Fruit fly (Drosophila melanogaster): ENCODE measurements around the gene CG14325.

CG14325 gene

DNA sequence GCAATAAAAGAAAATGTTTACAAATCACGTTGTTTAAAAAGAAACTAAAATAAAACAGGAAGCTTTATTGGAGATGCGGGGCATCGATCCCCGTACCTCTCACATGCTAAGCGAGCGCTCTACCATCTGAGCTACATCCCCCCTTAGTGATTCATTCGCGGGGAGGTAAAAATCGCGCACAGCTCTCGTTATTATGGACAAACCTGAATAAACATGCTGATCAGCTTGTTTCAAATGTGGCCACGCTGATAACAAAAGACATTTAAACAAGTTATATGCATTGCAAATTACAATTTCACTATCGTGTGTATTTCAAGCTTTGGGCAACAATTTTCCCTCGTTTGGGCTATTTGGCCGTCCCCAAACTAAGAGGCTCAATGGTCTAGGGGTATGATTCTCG lies 18.3 kb downstream of the CG14325 start (continued):
- no peak for TF ChIP-seq CG5180 (GFP tag; optimal IDR thresholded peaks at IDR 0.05)
- TF ChIP-seq Lim3 (GFP tag; IDR thresholded peaks at IDR 0.05): no peak
- TF ChIP-seq CG10321 (GFP tag; IDR thresholded peaks at IDR 0.05): no peak
- no peak for TF ChIP-seq sqz (GFP tag; optimal IDR thresholded peaks at IDR 0.05)
- TF ChIP-seq CG12219 (GFP tag; optimal IDR thresholded peaks at IDR 0.05): no peak
- TF ChIP-seq Lpt (GFP tag; optimal IDR thresholded peaks at IDR 0.05): no peak
- no peak for TF ChIP-seq sens-2 (GFP tag; IDR thresholded peaks at IDR 0.05)
- no peak for TF ChIP-seq tx (GFP tag; optimal IDR thresholded peaks at IDR 0.05)
- peak; percentile 2 for TF ChIP-seq CG6854 (GFP tag; optimal IDR thresholded peaks at IDR 0.05)
- no peak for TF ChIP-seq Bteb2 (GFP tag; optimal IDR thresholded peaks at IDR 0.05)
- no peak for TF ChIP-seq Fer3 (tag; optimal IDR thresholded peaks at IDR 0.05)
- no peak for TF ChIP-seq CG10543 (GFP tag; optimal IDR thresholded peaks at IDR 0.05)
- peak; percentile 58; the same call in 2 of the 3 replicates for TF ChIP-seq vnd (GFP tag; IDR thresholded peaks at IDR 0.05; ENCODE audit: partially characterized antibody)
- TF ChIP-seq CG12769 (tag; optimal IDR thresholded peaks at IDR 0.05): peak; percentile 40
- TF ChIP-seq CG18262 (tag; optimal IDR thresholded peaks at IDR 0.05): no peak
- no peak for TF ChIP-seq CG7357 (GFP tag; IDR thresholded peaks at IDR 0.05)
- TF ChIP-seq ind (GFP tag; optimal IDR thresholded peaks at IDR 0.05): no peak
- TF ChIP-seq unc-4 (GFP tag; IDR thresholded peaks at IDR 0.05; ENCODE audit: partially characterized antibody): no peak
- TF ChIP-seq sc (optimal IDR thresholded peaks at IDR 0.05): no peak
- no peak for TF ChIP-seq sc (GFP tag; optimal IDR thresholded peaks at IDR 0.05)
- TF ChIP-seq CG3163 (GFP tag; optimal IDR thresholded peaks at IDR 0.05): no peak
- TF ChIP-seq Lhr (GFP tag; optimal IDR thresholded peaks at IDR 0.05): no peak
- TF ChIP-seq en (GFP tag; optimal IDR thresholded peaks at IDR 0.05): no peak
- TF ChIP-seq sens (GFP tag): peak; percentile 79
- no peak for TF ChIP-seq lilli (GFP tag; optimal IDR thresholded peaks at IDR 0.05)
- no peak for TF ChIP-seq CG13296 (GFP tag; optimal IDR thresholded peaks at IDR 0.05)
- no peak for TF ChIP-seq gem (tag; optimal IDR thresholded peaks at IDR 0.05)
- TF ChIP-seq gcm (GFP tag; optimal IDR thresholded peaks at IDR 0.05): no peak
- TF ChIP-seq CTCF (GFP tag; optimal IDR thresholded peaks at IDR 0.05): no peak
- no peak for TF ChIP-seq CG10654 (GFP tag; optimal IDR thresholded peaks at IDR 0.05)
- no peak for TF ChIP-seq CG8359 (GFP tag; optimal IDR thresholded peaks at IDR 0.05; ENCODE audit: borderline replicate concordance)
- no peak for TF ChIP-seq CG10267 (tag; optimal IDR thresholded peaks at IDR 0.05)
- no peak for TF ChIP-seq Fer2 (tag; optimal IDR thresholded peaks at IDR 0.05)
- TF ChIP-seq Deaf1 (tag; optimal IDR thresholded peaks at IDR 0.05): no peak
- TF ChIP-seq corto (GFP tag; optimal IDR thresholded peaks at IDR 0.05): no peak
- TF ChIP-seq PHDP (tag; optimal IDR thresholded peaks at IDR 0.05): no peak
- peak; percentile 36 for TF ChIP-seq abd-A (tag; optimal IDR thresholded peaks at IDR 0.05)
- no peak for TF ChIP-seq usp (GFP tag; optimal IDR thresholded peaks at IDR 0.05)
- no peak for TF ChIP-seq Side (GFP tag; optimal IDR thresholded peaks at IDR 0.05)
- TF ChIP-seq toy (GFP tag; IDR thresholded peaks at IDR 0.05): no peak
- no peak for TF ChIP-seq twi (tag; optimal IDR thresholded peaks at IDR 0.05)
- no peak for TF ChIP-seq btn (GFP tag; optimal IDR thresholded peaks at IDR 0.05)
- peak; percentile 28 for TF ChIP-seq Med (GFP tag)
- TF ChIP-seq sna (GFP tag; IDR thresholded peaks at IDR 0.05; ENCODE audit: partially characterized antibody): peak; percentile 63; the same call in 1 of the 2 replicates
- no peak for TF ChIP-seq ERR (GFP tag; optimal IDR thresholded peaks at IDR 0.05)
- peak; percentile 84; the same call in 2 of the 4 replicates for TF ChIP-seq chinmo (GFP tag; IDR thresholded peaks at IDR 0.05; ENCODE audit: partially characterized antibody)
- TF ChIP-seq ci (GFP tag; IDR thresholded peaks at IDR 0.05): no peak
- TF ChIP-seq Abd-B (GFP tag; optimal IDR thresholded peaks at IDR 0.05): no peak
- TF ChIP-seq CG12299 (tag; optimal IDR thresholded peaks at IDR 0.05): no peak
- TF ChIP-seq HLH3B (GFP tag; IDR thresholded peaks at IDR 0.05): no peak
- peak; percentile 41; the same call in 2 of the 3 replicates for TF ChIP-seq knrl (GFP tag; IDR thresholded peaks at IDR 0.05; ENCODE audit: partially characterized antibody)
- no peak for TF ChIP-seq CG5245 (GFP tag; optimal IDR thresholded peaks at IDR 0.05)
